Fruit fly (Drosophila melanogaster) whole organism, embryonic: Measurements from ENCODE around the gene Sirt6.

Source experiments
- ATbp ChIP-seq: fragments of 200-800 bp; sonication (Bioruptor generic); optimal IDR thresholded peaks from 2 replicates; lab custom pipeline; 2017; ENCODE audit warnings: missing biosample characterization, mild to moderate bottlenecking, missing genetic modification characterization, missing genetic modification reagents
- Ada2b ChIP-seq: fragments of 200-800 bp; sonication (Bioruptor generic); IDR thresholded peaks from 2 replicates; pipeline ENCODE4 v1.3.6; 2022; ENCODE audit warnings: missing biosample characterization, missing genetic modification characterization
- CG1024 ChIP-seq: fragments of 200-800 bp; sonication (Bioruptor generic); IDR thresholded peaks from 2 replicates; pipeline ENCODE4 v1.3.6; 2022; ENCODE audit warnings: missing biosample characterization, missing genetic modification characterization
- CG10274 ChIP-seq: fragments of 200-800 bp; sonication (Bioruptor generic); optimal IDR thresholded peaks from 3 replicates; lab custom pipeline; 2017; ENCODE audit warnings: missing biosample characterization, mild to moderate bottlenecking, missing genetic modification characterization
- CG10366 ChIP-seq: fragments of 200-800 bp; sonication (Bioruptor generic); IDR thresholded peaks from 2 replicates; pipeline ENCODE4 v1.3.6; 2022; ENCODE audit warnings: missing biosample characterization, missing genetic modification characterization
- CG12219 ChIP-seq: fragments of 200-800 bp; sonication (Bioruptor generic); optimal IDR thresholded peaks from 3 replicates; lab custom pipeline; 2018; ENCODE audit warnings: missing biosample characterization, mild to moderate bottlenecking, missing genetic modification characterization
- CG12942 ChIP-seq: fragments of 200-800 bp; sonication (Bioruptor generic); optimal IDR thresholded peaks from 3 replicates; lab custom pipeline; 2016; ENCODE audit warnings: missing biosample characterization, missing genetic modification characterization
- CG13287 ChIP-seq: fragments of 200-800 bp; sonication (Bioruptor generic); IDR thresholded peaks from 2 replicates; pipeline ENCODE4 v1.3.6; 2022; ENCODE audit warnings: missing biosample characterization, missing genetic modification characterization; ENCODE audit not compliant: partially characterized antibody
- CG14441 ChIP-seq: fragments of 200-800 bp; sonication (Bioruptor generic); IDR thresholded peaks from 2 replicates; pipeline ENCODE4 v1.3.6; 2022; ENCODE audit warnings: missing biosample characterization, missing genetic modification characterization
- CG17186 ChIP-seq: fragments of 200-800 bp; sonication (Bioruptor generic); optimal IDR thresholded peaks from 3 replicates; lab custom pipeline; 2017; ENCODE audit warnings: missing biosample characterization, missing genetic modification reagents, missing genetic modification characterization
- CG17359 ChIP-seq: fragments of 200-800 bp; sonication (Bioruptor generic); optimal IDR thresholded peaks from 3 replicates; lab custom pipeline; 2018; ENCODE audit warnings: missing biosample characterization, mild to moderate bottlenecking, missing genetic modification characterization, moderate library complexity
- CG17361 ChIP-seq: fragments of 200-800 bp; sonication (Bioruptor generic); IDR thresholded peaks from 3 replicates; pipeline ENCODE4 v1.3.6; 2022; ENCODE audit warnings: missing biosample characterization, missing genetic modification characterization
- CG17385 ChIP-seq: fragments of 200-800 bp; sonication (Bioruptor generic); optimal IDR thresholded peaks from 3 replicates; lab custom pipeline; 2018; ENCODE audit warnings: missing biosample characterization, mild to moderate bottlenecking, missing genetic modification characterization
- CG18764 ChIP-seq: fragments of 200-800 bp; sonication (Bioruptor generic); optimal IDR thresholded peaks from 3 replicates; lab custom pipeline; 2016; ENCODE audit warnings: missing biosample characterization, missing genetic modification characterization
- CG30020 ChIP-seq: fragments of 200-800 bp; optimal IDR thresholded peaks from 2 replicates; lab custom pipeline; 2019; ENCODE audit warnings: missing biosample characterization, mild to moderate bottlenecking, missing genetic modification characterization, moderate library complexity
- CG33557 ChIP-seq: fragments of 200-800 bp; sonication (Bioruptor generic); optimal IDR thresholded peaks from 2 replicates; lab custom pipeline; 2019; ENCODE audit warnings: missing biosample characterization, mild to moderate bottlenecking, missing genetic modification characterization, moderate library complexity
- CG3407 ChIP-seq: fragments of 200-800 bp; sonication (Bioruptor generic); optimal IDR thresholded peaks from 2 replicates; lab custom pipeline; 2018; ENCODE audit warnings: missing biosample characterization, mild to moderate bottlenecking, missing genetic modification characterization
- CG3995 ChIP-seq: fragments of 200-800 bp; sonication (Bioruptor generic); optimal IDR thresholded peaks from 3 replicates; lab custom pipeline; 2016; ENCODE audit warnings: missing biosample characterization, missing genetic modification characterization
- CG4328 ChIP-seq: fragments of 200-800 bp; sonication (Bioruptor generic); optimal IDR thresholded peaks from 3 replicates; lab custom pipeline; 2017; ENCODE audit warnings: missing biosample characterization, missing genetic modification reagents, missing genetic modification characterization
- CG6272 ChIP-seq: fragments of 200-800 bp; sonication (Bioruptor generic); IDR thresholded peaks from 2 replicates; pipeline ENCODE4 v1.3.6; 2022; ENCODE audit warnings: missing biosample characterization, missing genetic modification characterization
- CG7372 ChIP-seq: fragments of 200-800 bp; sonication (Bioruptor generic); IDR thresholded peaks from 2 replicates; pipeline ENCODE4 v1.3.6; 2022; ENCODE audit warnings: missing biosample characterization, missing genetic modification characterization
- CG7745 ChIP-seq: fragments of 200-800 bp; sonication (Bioruptor generic); optimal IDR thresholded peaks from 2 replicates; lab custom pipeline; 2018; ENCODE audit warnings: missing biosample characterization, mild to moderate bottlenecking, missing genetic modification characterization, moderate library complexity
- Doc2 ChIP-seq: fragments of 200-800 bp; sonication (Bioruptor generic); IDR thresholded peaks from 2 replicates; pipeline ENCODE4 v1.3.6; 2022; ENCODE audit warnings: missing biosample characterization, missing genetic modification characterization
- Drgx ChIP-seq: fragments of 200-800 bp; sonication (Bioruptor generic); IDR thresholded peaks from 2 replicates; pipeline ENCODE4 v1.3.6; 2022; ENCODE audit warnings: missing biosample characterization, missing genetic modification characterization
- E2f1 ChIP-seq: fragments of 200-800 bp; sonication (Bioruptor generic); IDR thresholded peaks from 2 replicates; pipeline ENCODE4 v1.3.6; 2022; ENCODE audit warnings: missing biosample characterization, missing genetic modification characterization
- Fer1 ChIP-seq: fragments of 200-800 bp; sonication (Bioruptor generic); optimal IDR thresholded peaks from 2 replicates; lab custom pipeline; 2017; ENCODE audit warnings: missing biosample characterization, mild to moderate bottlenecking, missing genetic modification characterization
- HLH3B ChIP-seq: fragments of 200-800 bp; sonication (Bioruptor generic); IDR thresholded peaks from 2 replicates; pipeline ENCODE4 v1.3.6; 2022; ENCODE audit warnings: missing biosample characterization, missing genetic modification characterization
- Hr51 ChIP-seq, 2 experiments: fragments of 200-800 bp; sonication (Bioruptor generic); optimal IDR thresholded peaks; 2 replicates in 1 of 2; 3 replicates in 1 of 2; lab custom pipeline; 2016 to 2018; ENCODE audit warnings: missing biosample characterization in 2 of 2, missing genetic modification characterization in 2 of 2, mild to moderate bottlenecking in 1 of 2, moderate library complexity in 1 of 2
- Lpt ChIP-seq: fragments of >200 bp; optimal IDR thresholded peaks from 2 replicates; lab custom pipeline; 2018; ENCODE audit warnings: missing biosample characterization, missing genetic modification characterization
- Med ChIP-seq: fragments of 200-800 bp; sonication (Bioruptor generic); peaks from one replicate; lab custom pipeline; 2016; ENCODE audit warnings: missing biosample characterization, missing genetic modification characterization, mild to moderate bottlenecking, inconsistent platforms, moderate library complexity
- PHDP ChIP-seq: fragments of 200-800 bp; sonication (Bioruptor generic); optimal IDR thresholded peaks from 3 replicates; lab custom pipeline; 2018; ENCODE audit warnings: missing biosample characterization, mild to moderate bottlenecking, missing genetic modification characterization, moderate library complexity
- Stat92E ChIP-seq, 3 experiments: fragments of >200 bp in 2 of 3; fragments of 200-800 bp in 1 of 3; sonication (Bioruptor generic) in 1 of 3; optimal IDR thresholded peaks; 2 replicates each; lab custom pipeline; 2017 to 2019; ENCODE audit warnings: missing biosample characterization in 3 of 3, missing genetic modification characterization in 3 of 3, mild to moderate bottlenecking in 1 of 3, moderate library complexity in 1 of 3
- Xrp1 ChIP-seq: fragments of 200-800 bp; sonication (Bioruptor generic); IDR thresholded peaks from 2 replicates; pipeline ENCODE4 v1.3.6; 2022; ENCODE audit warnings: missing biosample characterization, missing genetic modification characterization
- ac ChIP-seq: fragments of 200-800 bp; sonication (Bioruptor generic); optimal IDR thresholded peaks from 3 replicates; lab custom pipeline; 2017; ENCODE audit warnings: missing biosample characterization, mild to moderate bottlenecking, missing genetic modification characterization
- ase ChIP-seq: fragments of 200-800 bp; sonication (Bioruptor generic); IDR thresholded peaks from 3 replicates; pipeline ENCODE4 v1.3.6; 2022; ENCODE audit warnings: missing biosample characterization, missing genetic modification characterization
- br ChIP-seq: fragments of >200 bp; optimal IDR thresholded peaks from 2 replicates; lab custom pipeline; 2017
- caup ChIP-seq: fragments of 200-800 bp; sonication (Bioruptor generic); optimal IDR thresholded peaks from 3 replicates; lab custom pipeline; 2017; ENCODE audit warnings: missing biosample characterization, mild to moderate bottlenecking, missing genetic modification characterization, moderate library complexity; ENCODE audit not compliant: severe bottlenecking
- chif ChIP-seq, 2 experiments: fragments of 200-800 bp; sonication (Bioruptor generic); optimal IDR thresholded peaks; 3 replicates each; lab custom pipeline; 2016; ENCODE audit warnings: missing biosample characterization in 2 of 2, missing genetic modification characterization in 2 of 2
- chinmo ChIP-seq: fragments of 200-800 bp; sonication (Bioruptor generic); IDR thresholded peaks from 4 replicates; pipeline ENCODE4 v1.3.6; 2022; ENCODE audit warnings: missing biosample characterization, missing genetic modification characterization; ENCODE audit not compliant: partially characterized antibody
- dmrt99B ChIP-seq: fragments of 200-800 bp; sonication (Bioruptor generic); optimal IDR thresholded peaks from 2 replicates; lab custom pipeline; 2018; ENCODE audit warnings: missing biosample characterization, mild to moderate bottlenecking, missing genetic modification characterization, moderate library complexity
- en ChIP-seq: fragments of 200-800 bp; sonication (Bioruptor generic); optimal IDR thresholded peaks from 2 replicates; lab custom pipeline; 2016; ENCODE audit warnings: missing biosample characterization, missing genetic modification characterization
- gfzf ChIP-seq: fragments of 200-800 bp; sonication (Bioruptor generic); optimal IDR thresholded peaks from 2 replicates; lab custom pipeline; 2016; ENCODE audit warnings: missing biosample characterization, mild to moderate bottlenecking, missing genetic modification characterization, moderate library complexity
- hb ChIP-seq: fragments of 200-800 bp; sonication (Bioruptor generic); IDR thresholded peaks from 3 replicates; pipeline ENCODE4 v1.3.6; 2022; ENCODE audit warnings: missing biosample characterization, missing genetic modification characterization; ENCODE audit not compliant: partially characterized antibody
- mld ChIP-seq: fragments of 200-800 bp; sonication (Bioruptor generic); IDR thresholded peaks from 3 replicates; pipeline ENCODE4 v1.3.6; 2022; ENCODE audit warnings: missing biosample characterization, missing genetic modification characterization; ENCODE audit not compliant: partially characterized antibody
- phol ChIP-seq: fragments of 200-800 bp; sonication (Bioruptor generic); optimal IDR thresholded peaks from 3 replicates; lab custom pipeline; 2018; ENCODE audit warnings: missing biosample characterization, mild to moderate bottlenecking, missing genetic modification characterization, moderate library complexity
- salm ChIP-seq: fragments of 200-800 bp; sonication (Bioruptor generic); optimal IDR thresholded peaks from 2 replicates; lab custom pipeline; 2018; ENCODE audit warnings: missing biosample characterization, mild to moderate bottlenecking, missing genetic modification characterization
- sens ChIP-seq: fragments of 200-800 bp; sonication (Bioruptor generic); peaks from one replicate; lab custom pipeline; 2016; ENCODE audit warnings: missing biosample characterization, missing genetic modification characterization
- sob ChIP-seq: fragments of 200-800 bp; sonication (Bioruptor generic); IDR thresholded peaks from 2 replicates; pipeline ENCODE4 v1.3.6; 2022; ENCODE audit warnings: missing biosample characterization, missing genetic modification characterization
- stc ChIP-seq: fragments of 200-800 bp; sonication (Bioruptor generic); IDR thresholded peaks from 2 replicates; pipeline ENCODE4 v1.3.6; 2022; ENCODE audit warnings: missing biosample characterization, missing genetic modification characterization
- tio ChIP-seq: fragments of 200-800 bp; sonication (Bioruptor generic); optimal IDR thresholded peaks from 2 replicates; lab custom pipeline; 2017; ENCODE audit warnings: missing biosample characterization, missing genetic modification characterization, inconsistent platforms
- trh ChIP-seq: fragments of 200-800 bp; sonication (Bioruptor generic); optimal IDR thresholded peaks from 2 replicates; lab custom pipeline; 2016; ENCODE audit warnings: missing biosample characterization, missing genetic modification characterization

The Sirt6 gene

DNA sequence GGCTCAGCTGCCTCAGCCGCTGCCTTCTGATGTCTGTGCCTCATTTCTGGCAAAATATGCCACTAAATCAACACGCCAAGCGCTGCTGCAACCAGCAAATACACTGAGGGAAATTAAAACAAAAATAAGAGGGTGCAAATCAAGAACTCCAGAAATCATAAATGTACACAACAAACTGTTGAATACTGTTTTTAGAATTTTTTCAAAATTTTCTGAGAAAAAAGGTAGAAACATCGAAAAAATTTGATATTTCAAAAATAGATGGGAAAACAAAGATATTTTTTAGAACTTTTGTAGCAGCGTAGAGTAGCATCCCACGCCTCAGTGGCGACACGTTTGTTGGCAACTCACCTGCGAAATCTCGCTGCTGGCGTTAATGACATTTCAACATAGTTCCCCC is 11.0 kb upstream of the Sirt6 start (continued):
- TF ChIP-seq caup (GFP tag; lab: Kevin White, UChicago) (no peak), gfzf (GFP tag; lab: Kevin White, UChicago) (no peak), Stat92E (GFP tag; optimal IDR thresholded peaks at IDR 0.05; lab: Kevin White, UChicago) (no peak), ase (GFP tag; lab: Robert Waterston, UW) (0 out of 3 replicates have a peak, but pooled peaks have one; percentile 15), hb (no peak), CG17361 (0 out of 3 replicates have a peak, but pooled peaks have one; percentile 33), CG18764 (no peak), CG33557 (GFP tag; lab: Kevin White, UChicago) (no peak), sens (GFP tag; lab: Kevin White, UChicago) (peak; percentile 84), ATbp (GFP tag; lab: Kevin White, UChicago) (no peak), CG12942 (GFP tag; lab: Kevin White, UChicago) (no peak), CG10366 (GFP tag; lab: Robert Waterston, UW) (no peak), CG7372 (GFP tag; lab: Robert Waterston, UW) (no peak), mld (no peak), br (lab: Kevin White, UChicago) (no peak), HLH3B (GFP tag; lab: Robert Waterston, UW) (no peak), Doc2 (GFP tag; lab: Robert Waterston, UW) (no peak), CG6272 (no peak), CG30020 (no peak), Med (peak; percentile 53), CG1024 (GFP tag; lab: Robert Waterston, UW) (0 out of 2 replicates have a peak, but pooled peaks have one; percentile 39), Xrp1 (GFP tag; lab: Robert Waterston, UW) (peak; percentile 37; the same call in 1 of the 2 replicates), CG14441 (GFP tag; lab: Robert Waterston, UW) (peak; percentile 13; the same call in 1 of the 2 replicates), PHDP (tag; lab: Kevin White, UChicago) (no peak), stc (GFP tag; lab: Robert Waterston, UW) (peak; percentile 20; the same call in 1 of the 2 replicates), trh (GFP tag; lab: Kevin White, UChicago) (no peak), Drgx (GFP tag; lab: Robert Waterston, UW) (peak; percentile 76), CG3407 (no peak), CG12219 (GFP tag; lab: Kevin White, UChicago) (no peak), CG10274 (GFP tag; lab: Kevin White, UChicago) (no peak), Fer1 (GFP tag; lab: Kevin White, UChicago) (peak; percentile 8), sob (no peak), CG17385 (peak; percentile 16), E2f1 (GFP tag; lab: Robert Waterston, UW) (no peak), Ada2b (peak; percentile 51), CG17186 (no peak), Lpt (GFP tag; lab: Kevin White, UChicago) (no peak), CG7745 (tag; lab: Kevin White, UChicago) (no peak), Hr51 (GFP tag; optimal IDR thresholded peaks at IDR 0.05; lab: Kevin White, UChicago) (peak in 1 of 2 experiments; percentile 64), CG3995 (GFP tag; lab: Kevin White, UChicago) (no peak), tio (GFP tag; lab: Kevin White, UChicago) (no peak), CG13287 (GFP tag; lab: Robert Waterston, UW) (no peak), chif (GFP tag; optimal IDR thresholded peaks at IDR 0.05; lab: Kevin White, UChicago) (peak in 1 of 2 experiments; percentile 6), chinmo (no peak), dmrt99B (tag; lab: Kevin White, UChicago) (peak; percentile 52), CG17359 (tag; lab: Kevin White, UChicago) (no peak), phol (peak; percentile 11), CG4328 (GFP tag; lab: Kevin White, UChicago) (no peak), en (GFP tag; lab: Kevin White, UChicago) (no peak), ac (GFP tag; lab: Kevin White, UChicago) (no peak), salm (tag; lab: Kevin White, UChicago) (peak; percentile 3)
